Worm (Caenorhabditis elegans) whole organism, mixed stage, embryonic: ENCODE measurements around the gene capg-2.

Source experiments
- M03D4.4 ChIP-seq: sonication (generic microtip); optimal IDR thresholded peaks from 2 replicates; lab custom pipeline; 2017; ENCODE audit warnings: mild to moderate bottlenecking, missing genetic modification characterization, missing compliant biosample characterization
- bed-3 ChIP-seq: fragments of 200-800 bp; sonication (Bioruptor generic); optimal IDR thresholded peaks from 3 replicates; lab custom pipeline; 2018; ENCODE audit warnings: mild to moderate bottlenecking, missing genetic modification characterization, moderate library complexity, missing compliant biosample characterization
- blmp-1 ChIP-seq: fragments of 150-350 bp; optimal IDR thresholded peaks from 2 replicates; lab custom pipeline; 2014; ENCODE audit warnings: missing biosample characterization, missing genetic modification characterization
- ceh-39 ChIP-seq: fragments of 150-350 bp; optimal IDR thresholded peaks from 2 replicates; lab custom pipeline; 2014; ENCODE audit warnings: missing biosample characterization, missing genetic modification characterization
- ceh-43 ChIP-seq: fragments of 200-800 bp; sonication (Bioruptor generic); optimal IDR thresholded peaks from 2 replicates; lab custom pipeline; 2018; ENCODE audit warnings: mild to moderate bottlenecking, missing genetic modification characterization, moderate library complexity, missing compliant biosample characterization
- ceh-83 ChIP-seq: fragments of 200-800 bp; sonication (Bioruptor generic); optimal IDR thresholded peaks from 2 replicates; lab custom pipeline; 2018; ENCODE audit warnings: mild to moderate bottlenecking, missing genetic modification characterization, missing compliant biosample characterization
- ces-1 ChIP-seq: fragments of 150-350 bp; optimal IDR thresholded peaks from 2 replicates; lab custom pipeline; 2014; ENCODE audit warnings: missing biosample characterization, missing genetic modification reagents, missing genetic modification characterization
- cnd-1 ChIP-seq: fragments of 200-800 bp; sonication (Bioruptor generic); optimal IDR thresholded peaks from 2 replicates; lab custom pipeline; 2018; ENCODE audit warnings: mild to moderate bottlenecking, missing genetic modification characterization, missing compliant biosample characterization
- drap-1 ChIP-seq: fragments of 200-800 bp; sonication (Bioruptor generic); optimal IDR thresholded peaks from 3 replicates; lab custom pipeline; 2018; ENCODE audit warnings: mild to moderate bottlenecking, missing genetic modification characterization, missing compliant biosample characterization
- elt-1 ChIP-seq: sonication (generic microtip); optimal IDR thresholded peaks from 2 replicates; lab custom pipeline; 2017; ENCODE audit warnings: missing genetic modification characterization, mild to moderate bottlenecking, missing compliant biosample characterization, antibody characterized with exemption, moderate library complexity, borderline replicate concordance; ENCODE audit not compliant: insufficient read depth
- elt-3 ChIP-seq: fragments of 150-350 bp; optimal IDR thresholded peaks from 2 replicates; lab custom pipeline; 2014; ENCODE audit warnings: missing biosample characterization, missing genetic modification characterization
- flh-1 ChIP-seq: fragments of 200-800 bp; sonication (Bioruptor generic); optimal IDR thresholded peaks from 2 replicates; lab custom pipeline; 2018; ENCODE audit warnings: mild to moderate bottlenecking, missing genetic modification characterization, moderate library complexity, missing compliant biosample characterization
- ham-2 ChIP-seq: fragments of 200-800 bp; sonication (Bioruptor generic); optimal IDR thresholded peaks from 2 replicates; lab custom pipeline; 2018; ENCODE audit warnings: mild to moderate bottlenecking, missing genetic modification characterization, missing compliant biosample characterization
- hlh-1 ChIP-seq: fragments of 150-350 bp; optimal IDR thresholded peaks from 2 replicates; lab custom pipeline; 2014; ENCODE audit warnings: missing biosample characterization, missing genetic modification reagents, missing genetic modification characterization
- lin-13 ChIP-seq: fragments of 150-350 bp; optimal IDR thresholded peaks from 2 replicates; lab custom pipeline; 2014; ENCODE audit warnings: missing biosample characterization, missing genetic modification characterization
- lin-32 ChIP-seq: fragments of 200-800 bp; sonication (Bioruptor generic); optimal IDR thresholded peaks from 2 replicates; lab custom pipeline; 2018; ENCODE audit warnings: mild to moderate bottlenecking, missing genetic modification characterization, missing compliant biosample characterization
- mep-1 ChIP-seq: fragments of 150-350 bp; optimal IDR thresholded peaks from 2 replicates; lab custom pipeline; 2017; ENCODE audit warnings: missing biosample characterization, missing genetic modification reagents, missing genetic modification characterization, inconsistent platforms
- nhr-12 ChIP-seq: fragments of 150-350 bp; optimal IDR thresholded peaks from 2 replicates; lab custom pipeline; 2014; ENCODE audit warnings: missing biosample characterization, missing genetic modification characterization
- nhr-2 ChIP-seq: fragments of 150-350 bp; optimal IDR thresholded peaks from 2 replicates; lab custom pipeline; 2014; ENCODE audit warnings: missing biosample characterization, missing genetic modification characterization
- nhr-237 ChIP-seq: fragments of 150-350 bp; optimal IDR thresholded peaks from 2 replicates; lab custom pipeline; 2014; ENCODE audit warnings: missing biosample characterization, missing genetic modification characterization
- pha-4 ChIP-seq: fragments of 150-350 bp; optimal IDR thresholded peaks from 2 replicates; lab custom pipeline; 2018; ENCODE audit warnings: missing biosample characterization, missing genetic modification reagents, missing genetic modification characterization
- sem-2 ChIP-seq: fragments of 200-800 bp; sonication (Bioruptor generic); optimal IDR thresholded peaks from 2 replicates; lab custom pipeline; 2018; ENCODE audit warnings: mild to moderate bottlenecking, missing genetic modification characterization, missing compliant biosample characterization
- snpc-4 ChIP-seq: fragments of 150-350 bp; optimal IDR thresholded peaks from 2 replicates; lab custom pipeline; 2014; ENCODE audit warnings: missing biosample characterization, missing genetic modification characterization
- sptf-1 ChIP-seq: sonication (generic microtip); optimal IDR thresholded peaks from 2 replicates; lab custom pipeline; 2017; ENCODE audit warnings: mild to moderate bottlenecking, missing genetic modification characterization, moderate library complexity, missing compliant biosample characterization
- tbx-8 ChIP-seq: fragments of 200-800 bp; sonication (Bioruptor generic); optimal IDR thresholded peaks from 2 replicates; lab custom pipeline; 2018; ENCODE audit warnings: mild to moderate bottlenecking, missing genetic modification characterization, moderate library complexity, missing compliant biosample characterization
- unc-120 ChIP-seq: sonication (generic microtip); optimal IDR thresholded peaks from 2 replicates; lab custom pipeline; 2017; ENCODE audit warnings: missing genetic modification characterization, missing compliant biosample characterization; ENCODE audit not compliant: poor library complexity, severe bottlenecking
- unc-39 ChIP-seq: fragments of 150-350 bp; optimal IDR thresholded peaks from 2 replicates; lab custom pipeline; 2014; ENCODE audit warnings: missing biosample characterization, missing genetic modification characterization
- unc-62 ChIP-seq: fragments of 150-350 bp; optimal IDR thresholded peaks from 2 replicates; lab custom pipeline; 2014; ENCODE audit warnings: missing biosample characterization, missing genetic modification reagents, missing genetic modification characterization
- zip-8 ChIP-seq: fragments of 150-350 bp; optimal IDR thresholded peaks from 2 replicates; lab custom pipeline; 2014; ENCODE audit warnings: missing biosample characterization, missing genetic modification characterization
- ztf-11 ChIP-seq: fragments of 150-350 bp; optimal IDR thresholded peaks from 2 replicates; lab custom pipeline; 2014; ENCODE audit warnings: missing biosample characterization, missing genetic modification characterization

capg-2 gene

ce11 chrV:12271495-12271894 lies at the start of gene capg-2, which contains the start of gene tsfm-1:
TSS of gene capg-2 (plus strand) at chrV:12271873.
TSS of gene tsfm-1 (minus strand) at chrV:12271551.
- no peak for TF ChIP-seq ztf-11 (tag; lab: Kevin White, UChicago)
- no peak for TF ChIP-seq hlh-1
- no peak for TF ChIP-seq sptf-1 (tag; lab: Kevin White, UChicago)
- TF ChIP-seq unc-120, result no peak
- no peak for TF ChIP-seq snpc-4 (tag; lab: Kevin White, UChicago)
- no peak for TF ChIP-seq ceh-39 (tag; lab: Kevin White, UChicago)
- no peak for TF ChIP-seq nhr-12 (tag; lab: Kevin White, UChicago)
- no peak for TF ChIP-seq M03D4.4
- no peak for TF ChIP-seq nhr-2 (tag; lab: Kevin White, UChicago)
- no peak for TF ChIP-seq blmp-1 (tag; lab: Kevin White, UChicago)
- TF ChIP-seq mep-1 (tag; lab: Kevin White, UChicago), result no peak
- no peak for TF ChIP-seq unc-62 (GFP tag; lab: Kevin White, UChicago)
- TF ChIP-seq cnd-1 (tag; lab: Kevin White, UChicago), result no peak
- no peak for TF ChIP-seq elt-1
- no peak for TF ChIP-seq pha-4 (tag; lab: Kevin White, UChicago)
- TF ChIP-seq bed-3 (GFP tag; lab: Kevin White, UChicago), result no peak
- no peak for TF ChIP-seq ces-1 (GFP tag; lab: Kevin White, UChicago)
- TF ChIP-seq lin-32 (GFP tag; lab: Kevin White, UChicago), result no peak
- TF ChIP-seq ceh-43, result no peak
- TF ChIP-seq drap-1 (GFP tag; lab: Kevin White, UChicago), result no peak

DNA sequence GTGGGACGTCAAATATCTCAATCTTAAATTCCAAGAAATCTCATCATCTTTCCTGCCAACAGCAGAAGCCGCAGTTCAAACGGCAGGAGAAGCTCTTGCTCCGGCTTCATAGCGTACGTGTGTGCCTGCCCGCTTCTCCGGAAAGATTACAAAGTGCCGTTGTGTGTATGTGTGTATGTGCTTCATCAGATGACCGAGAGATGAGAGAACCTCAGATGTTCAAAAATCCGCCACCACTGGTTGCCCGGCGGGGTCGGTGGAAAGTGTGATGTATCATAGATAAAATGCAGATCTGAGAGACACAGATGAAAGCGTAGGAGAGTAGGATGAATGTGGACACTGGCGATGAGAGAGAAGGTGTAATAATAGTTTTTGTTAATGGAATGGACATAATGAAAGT lies 38.2 kb upstream of the capg-2 start:
- TF ChIP-seq ceh-39 (tag; lab: Kevin White, UChicago) (no peak), drap-1 (GFP tag; lab: Kevin White, UChicago) (no peak), hlh-1 (peak; percentile 82), mep-1 (tag; lab: Kevin White, UChicago) (no peak), sem-2 (GFP tag; lab: Kevin White, UChicago) (no peak), unc-120 (peak; percentile 75), ham-2 (GFP tag; lab: Kevin White, UChicago) (no peak), tbx-8 (GFP tag; lab: Kevin White, UChicago) (no peak), zip-8 (tag; lab: Kevin White, UChicago) (no peak), elt-1 (no peak), unc-62 (GFP tag; lab: Kevin White, UChicago) (peak; percentile 36), blmp-1 (tag; lab: Kevin White, UChicago) (no peak), unc-39 (no peak), bed-3 (GFP tag; lab: Kevin White, UChicago) (no peak), pha-4 (tag; lab: Kevin White, UChicago) (no peak), lin-13 (no peak), flh-1 (GFP tag; lab: Kevin White, UChicago) (no peak), elt-3 (tag; lab: Kevin White, UChicago) (no peak), nhr-237 (tag; lab: Kevin White, UChicago) (no peak), ceh-83 (GFP tag; lab: Kevin White, UChicago) (no peak), snpc-4 (tag; lab: Kevin White, UChicago) (no peak)

DNA sequence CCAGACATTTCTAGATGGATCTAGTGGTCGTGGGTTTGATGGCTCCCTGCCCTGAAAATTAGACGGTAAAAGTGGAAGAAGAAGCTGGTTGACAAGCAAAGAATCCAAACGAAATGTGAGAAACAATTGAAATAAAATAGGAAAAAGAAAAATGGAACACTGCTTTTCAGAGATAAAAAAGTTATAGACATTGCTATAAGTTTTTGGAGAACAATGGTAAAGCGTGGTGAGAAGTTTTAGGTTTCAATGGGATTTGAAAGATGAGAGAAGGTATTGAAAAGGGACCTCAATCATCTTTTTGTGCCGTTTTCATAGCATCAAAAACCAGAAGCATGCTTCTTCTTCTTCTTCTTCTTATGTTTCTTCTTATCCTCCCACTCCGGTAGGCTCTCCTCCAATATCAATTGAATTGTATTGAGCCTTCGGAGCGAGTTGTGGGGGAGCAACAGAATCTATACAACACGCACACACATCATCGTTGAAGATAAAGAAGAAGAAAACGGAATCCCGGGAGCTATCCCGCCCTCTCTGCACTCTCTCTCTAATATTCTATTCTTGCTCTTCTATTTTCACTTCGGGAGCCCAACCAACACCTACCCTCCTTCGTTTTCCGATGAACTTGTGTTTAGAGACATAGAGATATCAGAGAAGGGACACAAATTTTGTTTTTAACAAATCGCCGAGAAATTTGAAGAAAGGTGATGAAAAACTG lies 37.2 kb upstream of the capg-2 start, which contains the start of gene myo-3:
TSS of gene myo-3 (minus strand) at position 51 of the 712 bp plus-strand sequence.
- TF ChIP-seq flh-1 (GFP tag; lab: Kevin White, UChicago), result no peak
- TF ChIP-seq mep-1 (tag; lab: Kevin White, UChicago), result no peak
- peak; percentile 79 for TF ChIP-seq unc-120
- peak; percentile 67 for TF ChIP-seq hlh-1

DNA sequence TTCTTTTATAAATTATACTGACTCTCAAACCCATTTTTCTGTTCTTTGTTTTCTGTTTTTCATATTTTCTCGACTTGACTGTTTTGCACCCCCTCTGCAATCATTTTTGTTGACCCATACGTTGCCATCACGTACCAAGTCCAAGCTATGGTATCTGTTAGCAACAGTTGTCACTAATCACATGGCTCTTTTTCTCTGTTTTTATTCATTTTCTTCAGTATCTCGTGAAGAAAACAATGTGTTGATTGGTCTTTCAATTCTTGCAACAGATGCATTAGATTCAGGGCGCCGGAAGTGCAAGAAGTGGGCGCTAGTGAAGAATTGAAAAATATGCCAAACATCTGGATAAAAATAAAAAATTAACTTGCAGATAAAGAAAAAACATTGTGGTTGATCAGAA lies 36.2 kb upstream of the capg-2 start:
- TF ChIP-seq lin-13, result no peak
- TF ChIP-seq hlh-1, result peak; percentile 81
- peak; percentile 35 for TF ChIP-seq unc-120
- TF ChIP-seq elt-1, result no peak
- TF ChIP-seq mep-1 (tag; lab: Kevin White, UChicago), result no peak
- no peak for TF ChIP-seq unc-62 (GFP tag; lab: Kevin White, UChicago)
- TF ChIP-seq blmp-1 (tag; lab: Kevin White, UChicago), result no peak

- TF ChIP-seq elt-3 (tag; lab: Kevin White, UChicago), result no peak
Measured at ce11 chrV:12241126-12241525, 30.5 kb upstream of the capg-2 start, which contains the start of gene ttr-22. TSS of gene ttr-22 (plus strand) at chrV:12241426.
